Worm (Caenorhabditis elegans) whole organism, L4 larva: ENCODE results near the gene K03H1.11.

Experiments used
- attf-4 ChIP-seq: sonication (generic microtip); optimal IDR thresholded peaks from 3 replicates; lab custom pipeline; 2017; ENCODE audit warnings: missing biosample characterization, missing genetic modification characterization
- fos-1 ChIP-seq: fragments of 150-350 bp; optimal IDR thresholded peaks from 2 replicates; lab custom pipeline; 2014; ENCODE audit warnings: missing biosample characterization, missing genetic modification characterization
- mep-1 ChIP-seq: fragments of 150-350 bp; sonication (generic microtip); optimal IDR thresholded peaks from 3 replicates; lab custom pipeline; 2014; ENCODE audit warnings: missing biosample characterization, missing genetic modification characterization

ce11 chrIII:9951864-9952263 lies at the start of gene K03H1.11:
- TF ChIP-seq fos-1 (tag; lab: Kevin White, UChicago) (no peak), mep-1 (no peak), attf-4 (tag; lab: Kevin White, UChicago) (no peak)
